Fruit fly (Drosophila melanogaster): ENCODE results near the gene CG6621.

The CG6621 gene

DNA sequence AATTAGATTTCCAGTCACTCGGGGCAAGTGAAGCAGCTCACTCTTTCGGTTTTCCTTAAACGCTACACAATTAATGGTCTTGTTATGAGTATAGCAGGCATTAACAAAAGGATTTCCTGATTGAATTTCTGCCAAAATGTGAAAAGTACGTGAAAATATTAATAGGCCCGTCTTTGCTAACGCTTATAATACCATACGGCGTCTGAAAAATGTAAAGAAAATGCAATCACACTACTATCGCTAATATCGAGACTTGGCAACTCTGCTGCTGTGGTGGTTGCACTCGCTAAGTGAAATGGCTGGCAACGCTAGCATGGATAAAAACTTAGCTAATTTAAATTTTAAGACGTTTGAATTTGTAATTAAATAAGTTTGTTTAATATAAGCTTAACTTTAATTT lies at the start of gene CG6621 (continued):
- TF ChIP-seq mirr (GFP tag; optimal IDR thresholded peaks at IDR 0.05) (no peak), D19A (tag; optimal IDR thresholded peaks at IDR 0.05) (no peak), vvl (GFP tag; IDR thresholded peaks at IDR 0.05) (peak; percentile 42; the same call in 1 of the 2 replicates), CG12071 (GFP tag; optimal IDR thresholded peaks at IDR 0.05) (no peak), CG17186 (GFP tag; optimal IDR thresholded peaks at IDR 0.05) (no peak), otp (GFP tag; IDR thresholded peaks at IDR 0.05) (no peak), CG7786 (GFP tag; optimal IDR thresholded peaks at IDR 0.05) (no peak), Atf-2 (GFP tag; optimal IDR thresholded peaks at IDR 0.05) (no peak), eve (GFP tag; optimal IDR thresholded peaks at IDR 0.05) (no peak), CG12744 (GFP tag; optimal IDR thresholded peaks at IDR 0.05) (peak; percentile 34), seq (GFP tag; IDR thresholded peaks at IDR 0.05) (no peak), gcm2 (GFP tag; optimal IDR thresholded peaks at IDR 0.05) (no peak), CG2712 (tag; optimal IDR thresholded peaks at IDR 0.05) (peak; percentile 49), Sin3A (optimal IDR thresholded peaks at IDR 0.05) (peak; percentile 80), ind (GFP tag; optimal IDR thresholded peaks at IDR 0.05) (no peak), CG16815 (GFP tag; optimal IDR thresholded peaks at IDR 0.05) (no peak), CG15479 (GFP tag; optimal IDR thresholded peaks at IDR 0.05) (no peak), CG9727 (GFP tag; optimal IDR thresholded peaks at IDR 0.05) (no peak), BEAF-32 (GFP tag; optimal IDR thresholded peaks at IDR 0.05) (peak; percentile 74), Optix (GFP tag; IDR thresholded peaks at IDR 0.05) (no peak), Bteb2 (GFP tag; optimal IDR thresholded peaks at IDR 0.05) (no peak), chm (GFP tag; IDR thresholded peaks at IDR 0.05) (no peak), tna (GFP tag; IDR thresholded peaks at IDR 0.05; ENCODE audit: partially characterized antibody) (no peak; the same call in 1 of the 2 replicates), ftz-f1 (GFP tag; optimal IDR thresholded peaks at IDR 0.05) (no peak), CG2678 (tag; optimal IDR thresholded peaks at IDR 0.05) (no peak), Sox102F (GFP tag; optimal IDR thresholded peaks at IDR 0.05) (no peak), Taf1 (GFP tag; IDR thresholded peaks at IDR 0.05) (no peak), CG6254 (GFP tag; optimal IDR thresholded peaks at IDR 0.05) (no peak), CG31365 (tag; optimal IDR thresholded peaks at IDR 0.05) (no peak), aop (GFP tag; IDR thresholded peaks at IDR 0.05) (no peak), HLH54F (GFP tag; optimal IDR thresholded peaks at IDR 0.05) (peak; percentile 10), CG6689 (GFP tag; IDR thresholded peaks at IDR 0.05) (no peak), CG1602 (GFP tag; optimal IDR thresholded peaks at IDR 0.05) (no peak), CG43689 (GFP tag; IDR thresholded peaks at IDR 0.05) (no peak), Chrac-16 (GFP tag; optimal IDR thresholded peaks at IDR 0.05) (no peak), CG10366 (GFP tag; IDR thresholded peaks at IDR 0.05) (no peak), CG12155 (GFP tag; optimal IDR thresholded peaks at IDR 0.05) (peak; percentile 53), kah (GFP tag; optimal IDR thresholded peaks at IDR 0.05) (no peak), E2f1 (GFP tag; IDR thresholded peaks at IDR 0.05) (no peak), twi (tag; optimal IDR thresholded peaks at IDR 0.05) (no peak), kay (GFP tag; optimal IDR thresholded peaks at IDR 0.05) (no peak), HmgD (GFP tag; optimal IDR thresholded peaks at IDR 0.05) (peak; percentile 4), CG17385 (GFP tag; optimal IDR thresholded peaks at IDR 0.05) (no peak), CG31224 (GFP tag; IDR thresholded peaks at IDR 0.05) (no peak), Hr51 (GFP tag; optimal IDR thresholded peaks at IDR 0.05) (peak in 1 of 2 experiments; percentile 3), corto (GFP tag; optimal IDR thresholded peaks at IDR 0.05) (no peak), CoRest (tag; optimal IDR thresholded peaks at IDR 0.05) (peak; percentile 58), CG31388 (GFP tag; optimal IDR thresholded peaks at IDR 0.05) (no peak), CG33557 (GFP tag; optimal IDR thresholded peaks at IDR 0.05) (no peak), Neu2 (GFP tag; optimal IDR thresholded peaks at IDR 0.05; ENCODE audit: borderline replicate concordance) (no peak), BtbVII (GFP tag; optimal IDR thresholded peaks at IDR 0.05) (no peak), CG11398 (GFP tag; optimal IDR thresholded peaks at IDR 0.05) (no peak)
